Worm (Caenorhabditis elegans): ENCODE results near the gene rpn-3.

rpn-3 gene

ce11 chrIII:8461410-8461809 is 14.3 kb downstream of the rpn-3 start:
- TF ChIP-seq ceh-31 (tag; optimal IDR thresholded peaks at IDR 0.05) (peak; percentile 40), C08G9.2 (tag; optimal IDR thresholded peaks at IDR 0.05) (no peak), nfya-1 (tag; optimal IDR thresholded peaks at IDR 0.05) (peak; percentile 95), unc-55 (GFP tag; optimal IDR thresholded peaks at IDR 0.05) (peak; percentile 8), ceh-45 (GFP tag; IDR thresholded peaks at IDR 0.05) (no peak)

DNA sequence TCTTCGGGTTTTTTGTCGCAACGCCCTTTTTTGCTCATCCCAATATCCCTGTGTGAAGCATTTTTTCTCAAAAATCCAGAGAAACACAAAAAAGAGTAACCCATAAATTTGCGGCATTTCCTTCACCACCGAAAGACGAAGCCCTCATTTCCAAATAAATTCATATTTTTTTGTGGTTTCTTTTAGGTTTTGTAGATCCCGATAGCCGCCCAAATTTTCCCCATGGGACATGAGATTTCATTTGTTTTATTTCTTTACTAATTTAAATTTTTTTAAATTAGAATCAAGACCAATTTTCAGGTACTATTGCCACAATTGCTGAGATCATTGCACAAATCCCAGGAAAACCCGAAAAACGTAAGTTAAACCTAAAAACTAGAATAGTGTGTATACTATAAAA is 19.6 kb downstream of the rpn-3 start, which contains the start of gene mig-39:
TSS of gene mig-39 (plus strand) at position 301 of the 400 bp plus-strand sequence.
- TF ChIP-seq F13H6.1 (tag; optimal IDR thresholded peaks at IDR 0.05) = no peak

ce11 chrIII:8467520-8467919 is 20.4 kb downstream of the rpn-3 start:
- TF ChIP-seq ceh-18 (tag; optimal IDR thresholded peaks at IDR 0.05) (no peak), nfya-1 (tag; optimal IDR thresholded peaks at IDR 0.05) (no peak), elt-2 (tag; optimal IDR thresholded peaks at IDR 0.05) (no peak)

DNA sequence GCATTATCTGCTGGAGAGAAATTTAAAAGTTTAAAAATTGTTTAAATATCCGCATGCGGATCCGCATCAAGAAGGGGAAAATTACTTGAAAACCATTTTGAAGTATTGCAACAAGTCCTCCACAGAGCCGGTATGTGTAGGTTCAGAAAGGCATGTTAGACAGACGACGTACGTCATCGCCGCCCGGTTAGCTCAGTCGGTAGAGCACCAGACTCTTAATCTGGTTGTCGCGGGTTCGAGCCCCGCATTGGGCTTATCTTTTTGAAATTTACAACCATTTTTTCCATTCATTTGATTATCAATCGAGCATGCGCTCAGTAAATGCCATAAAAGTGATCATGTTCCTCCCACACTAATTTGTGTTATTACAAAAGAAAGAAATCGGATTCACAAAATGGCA is 26.1 kb downstream of the rpn-3 start:
- TF ChIP-seq ama-1 (optimal IDR thresholded peaks at IDR 0.05) (no peak), ref-2 (tag; optimal IDR thresholded peaks at IDR 0.05) (no peak), sox-4 (tag; optimal IDR thresholded peaks at IDR 0.05) (no peak), K09A11.1 (tag; optimal IDR thresholded peaks at IDR 0.05; ENCODE audit: insufficient read depth) (no peak), sdc-2 (tag; optimal IDR thresholded peaks at IDR 0.05) (no peak)

DNA sequence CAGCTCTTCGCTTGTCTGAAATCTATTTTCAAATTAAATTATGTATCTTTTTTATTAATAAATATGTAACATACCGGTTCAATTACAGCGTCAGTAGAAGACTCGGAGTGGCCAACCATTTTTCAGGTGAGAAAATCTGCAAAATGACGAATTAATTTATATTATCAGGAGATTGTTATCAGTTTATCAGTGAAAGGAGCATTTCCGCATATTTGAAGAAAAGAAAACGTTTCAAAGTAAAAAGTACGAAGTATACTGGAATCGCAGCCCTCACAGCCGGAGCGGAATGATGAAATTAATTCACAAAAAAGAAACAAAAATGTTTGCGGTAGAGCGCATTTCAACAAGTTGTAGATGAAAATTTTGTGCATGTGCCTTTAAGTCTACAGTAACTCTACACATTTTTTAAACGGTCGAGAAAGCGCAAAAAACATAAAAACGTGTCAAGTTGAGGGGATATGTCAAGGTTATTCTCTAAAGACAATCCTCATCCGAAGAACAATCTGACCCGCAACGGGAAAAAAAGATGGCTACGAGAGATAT is 32.2 kb downstream of the rpn-3 start:
- TF ChIP-seq F13H6.1 (tag; optimal IDR thresholded peaks at IDR 0.05) (no peak), elt-2 (tag; optimal IDR thresholded peaks at IDR 0.05) (peak; percentile 66), rnt-1 (tag; optimal IDR thresholded peaks at IDR 0.05) (no peak)

ce11 chrIII:8480355-8480754 is 33.2 kb downstream of the rpn-3 start, which contains the start of gene F42H10.6:
Gene F42H10.6 (minus strand): TSS chrIII:8480455.
- TF ChIP-seq pqm-1 (tag; optimal IDR thresholded peaks at IDR 0.05) = no peak
- TF ChIP-seq ttx-3 (tag; optimal IDR thresholded peaks at IDR 0.05) = no peak
- no peak for TF ChIP-seq gmeb-2 (tag; optimal IDR thresholded peaks at IDR 0.05)
- TF ChIP-seq pat-9 (tag; optimal IDR thresholded peaks at IDR 0.05) = no peak
- no peak for TF ChIP-seq pax-1 (tag; optimal IDR thresholded peaks at IDR 0.05)
- no peak for TF ChIP-seq fax-1 (tag; optimal IDR thresholded peaks at IDR 0.05)
- no peak for TF ChIP-seq ceh-31 (tag; optimal IDR thresholded peaks at IDR 0.05)
- TF ChIP-seq sox-2 (GFP tag; IDR thresholded peaks at IDR 0.05) = no peak
- no peak for TF ChIP-seq sox-4 (tag; optimal IDR thresholded peaks at IDR 0.05)
- no peak for TF ChIP-seq nfya-1 (tag; optimal IDR thresholded peaks at IDR 0.05)
- TF ChIP-seq fkh-6 (tag; optimal IDR thresholded peaks at IDR 0.05) = no peak

ce11 chrIII:8483853-8484252 is 36.7 kb downstream of the rpn-3 start, which contains the start of gene F42H10.3:
Gene F42H10.3 (plus strand): TSS chrIII:8484153.
- TF ChIP-seq hlh-6 (tag; optimal IDR thresholded peaks at IDR 0.05) (no peak), hlh-15 (tag; optimal IDR thresholded peaks at IDR 0.05) (no peak), C08G9.2 (tag; optimal IDR thresholded peaks at IDR 0.05) (no peak), ref-2 (tag; optimal IDR thresholded peaks at IDR 0.05) (no peak), ceh-22 (tag; optimal IDR thresholded peaks at IDR 0.05) (no peak), lim-6 (tag; optimal IDR thresholded peaks at IDR 0.05) (no peak), tbx-7 (tag; optimal IDR thresholded peaks at IDR 0.05) (no peak), pag-3 (tag; optimal IDR thresholded peaks at IDR 0.05; ENCODE audit: borderline replicate concordance) (no peak), ahr-1 (tag; optimal IDR thresholded peaks at IDR 0.05) (no peak), ceh-6 (GFP tag; optimal IDR thresholded peaks at IDR 0.05) (no peak), rnt-1 (tag; optimal IDR thresholded peaks at IDR 0.05) (no peak)
